Worm (Caenorhabditis elegans) whole organism, L2 larva: ENCODE measurements around the gene Y49A3A.4.

ENCODE experiments used
- C34F6.9 ChIP-seq: fragments of 150-350 bp; optimal IDR thresholded peaks from 2 replicates; lab custom pipeline; 2014; ENCODE audit warnings: missing biosample characterization, missing genetic modification characterization
- F13H6.1 ChIP-seq: sonication (generic microtip); optimal IDR thresholded peaks from 2 replicates; lab custom pipeline; 2016; ENCODE audit warnings: missing genetic modification characterization, missing compliant biosample characterization
- ZK546.5 ChIP-seq: sonication (generic microtip); optimal IDR thresholded peaks from 2 replicates; lab custom pipeline; 2017; ENCODE audit warnings: missing biosample characterization, missing genetic modification characterization
- alr-1 ChIP-seq: fragments of 150-350 bp; optimal IDR thresholded peaks from 2 replicates; lab custom pipeline; 2014; ENCODE audit warnings: missing biosample characterization, missing genetic modification characterization
- aly-2 ChIP-seq: fragments of 150-350 bp; optimal IDR thresholded peaks from 2 replicates; lab custom pipeline; 2014; ENCODE audit warnings: missing biosample characterization, missing genetic modification characterization
- blmp-1 ChIP-seq: sonication (generic microtip); optimal IDR thresholded peaks from 2 replicates; lab custom pipeline; 2017; ENCODE audit warnings: missing genetic modification characterization, mild to moderate bottlenecking, missing compliant biosample characterization, antibody characterized with exemption, moderate library complexity; ENCODE audit not compliant: insufficient read depth
- ceh-16 ChIP-seq: fragments of 150-350 bp; optimal IDR thresholded peaks from 2 replicates; lab custom pipeline; 2014; ENCODE audit warnings: missing biosample characterization, missing genetic modification characterization
- ceh-82 ChIP-seq: fragments of 150-350 bp; optimal IDR thresholded peaks from 2 replicates; lab custom pipeline; 2014; ENCODE audit warnings: missing biosample characterization, missing genetic modification characterization
- crh-2 ChIP-seq: sonication (generic microtip); optimal IDR thresholded peaks from 2 replicates; lab custom pipeline; 2017; ENCODE audit warnings: missing biosample characterization, missing genetic modification characterization
- dmd-4 ChIP-seq: sonication (generic microtip); optimal IDR thresholded peaks from 2 replicates; lab custom pipeline; 2017; ENCODE audit warnings: missing biosample characterization, missing genetic modification characterization
- elt-1 ChIP-seq: fragments of 150-350 bp; optimal IDR thresholded peaks from 2 replicates; lab custom pipeline; 2014; ENCODE audit warnings: missing biosample characterization, missing genetic modification characterization
- fos-1 ChIP-seq: fragments of 150-350 bp; optimal IDR thresholded peaks from 2 replicates; lab custom pipeline; 2014; ENCODE audit warnings: missing biosample characterization, missing genetic modification characterization
- gmeb-1 ChIP-seq: fragments of 150-350 bp; optimal IDR thresholded peaks from 2 replicates; lab custom pipeline; 2014; ENCODE audit warnings: missing biosample characterization, missing genetic modification characterization
- lin-11 ChIP-seq: fragments of 150-350 bp; sonication (generic microtip); optimal IDR thresholded peaks from 2 replicates; lab custom pipeline; 2014; ENCODE audit warnings: missing biosample characterization, missing genetic modification characterization, inconsistent platforms, mixed read lengths
- lin-39 ChIP-seq: fragments of 150-350 bp; optimal IDR thresholded peaks from 2 replicates; lab custom pipeline; 2014; ENCODE audit warnings: missing biosample characterization, missing genetic modification reagents, missing genetic modification characterization
- lsy-2 ChIP-seq, 2 experiments: fragments of 150-350 bp in 1 of 2; sonication (generic microtip) in 1 of 2; optimal IDR thresholded peaks; 2 replicates each; lab custom pipeline; 2014 to 2017; ENCODE audit warnings: missing biosample characterization in 2 of 2, missing genetic modification characterization in 2 of 2
- mab-5 ChIP-seq: fragments of 150-350 bp; optimal IDR thresholded peaks from 2 replicates; lab custom pipeline; 2014; ENCODE audit warnings: missing biosample characterization, missing genetic modification characterization
- mdl-1 ChIP-seq, 2 experiments: fragments of 150-350 bp in 1 of 2; sonication (generic microtip) in 1 of 2; optimal IDR thresholded peaks; 2 replicates each; lab custom pipeline; 2017; ENCODE audit warnings: missing biosample characterization in 2 of 2, missing genetic modification characterization in 2 of 2
- nhr-10 ChIP-seq: sonication (generic microtip); optimal IDR thresholded peaks from 2 replicates; lab custom pipeline; 2017; ENCODE audit warnings: missing biosample characterization, missing genetic modification characterization
- nhr-12 ChIP-seq: fragments of 150-350 bp; optimal IDR thresholded peaks from 2 replicates; lab custom pipeline; 2014; ENCODE audit warnings: missing biosample characterization, missing genetic modification characterization
- nhr-25 ChIP-seq: fragments of 150-350 bp; sonication (generic microtip); optimal IDR thresholded peaks from 3 replicates; lab custom pipeline; 2014; ENCODE audit warnings: missing biosample characterization, missing genetic modification characterization
- nhr-6 ChIP-seq: fragments of 150-350 bp; optimal IDR thresholded peaks from 2 replicates; lab custom pipeline; 2014; ENCODE audit warnings: missing biosample characterization, missing genetic modification characterization
- peb-1 ChIP-seq: fragments of 150-350 bp; optimal IDR thresholded peaks from 2 replicates; lab custom pipeline; 2014; ENCODE audit warnings: missing biosample characterization, missing genetic modification characterization
- sem-4 ChIP-seq: fragments of 150-350 bp; optimal IDR thresholded peaks from 2 replicates; lab custom pipeline; 2014; ENCODE audit warnings: missing biosample characterization, missing genetic modification reagents, missing genetic modification characterization
- skn-1 ChIP-seq: sonication (generic microtip); optimal IDR thresholded peaks from 2 replicates; lab custom pipeline; 2017; ENCODE audit warnings: missing biosample characterization, missing genetic modification characterization
- sma-9 ChIP-seq, 2 experiments: fragments of 150-350 bp in 1 of 2; sonication (generic microtip) in 1 of 2; optimal IDR thresholded peaks; 2 replicates each; lab custom pipeline; 2014 to 2016; ENCODE audit warnings: missing genetic modification characterization in 2 of 2, mild to moderate bottlenecking in 1 of 2, missing biosample characterization in 1 of 2, missing compliant biosample characterization in 1 of 2, missing genetic modification reagents in 1 of 2, moderate library complexity in 1 of 2
- unc-39 ChIP-seq: fragments of 150-350 bp; optimal IDR thresholded peaks from 2 replicates; lab custom pipeline; 2014; ENCODE audit warnings: missing biosample characterization, missing genetic modification characterization
- unc-55 ChIP-seq: fragments of 150-350 bp; sonication (generic microtip); optimal IDR thresholded peaks from 3 replicates; lab custom pipeline; 2014; ENCODE audit warnings: missing biosample characterization, missing genetic modification reagents, missing genetic modification characterization
- unc-62 ChIP-seq: fragments of 150-350 bp; optimal IDR thresholded peaks from 2 replicates; lab custom pipeline; 2014; ENCODE audit warnings: missing biosample characterization, missing genetic modification reagents, missing genetic modification characterization
- ztf-1 ChIP-seq: fragments of 200-800 bp; sonication (Bioruptor generic); conservative IDR thresholded peaks from 2 replicates; pipeline ENCODE4 v1.3.6; 2022; ENCODE audit warnings: missing genetic modification characterization, missing compliant biosample characterization
- ztf-11 ChIP-seq: sonication (generic microtip); optimal IDR thresholded peaks from 2 replicates; lab custom pipeline; 2017; ENCODE audit warnings: missing biosample characterization, missing genetic modification characterization

Y49A3A.4 gene

ce11 chrV:14391830-14392229 is 33.1 kb upstream of the Y49A3A.4 start, which contains the start of gene C15H11.10:
TSS of gene C15H11.10 (plus strand) at chrV:14392130.
- TF ChIP-seq ztf-11 (tag; lab: Kevin White, UChicago) (no peak), mdl-1 (tag; optimal IDR thresholded peaks at IDR 0.05; lab: Kevin White, UChicago) (no peak), blmp-1 (tag; lab: Kevin White, UChicago) (no peak), sem-4 (tag; lab: Kevin White, UChicago) (no peak), ZK546.5 (tag; lab: Kevin White, UChicago) (no peak), lin-11 (tag; lab: Kevin White, UChicago) (no peak), C34F6.9 (tag; lab: Kevin White, UChicago) (no peak), elt-1 (tag; lab: Kevin White, UChicago) (no peak), nhr-12 (tag; lab: Kevin White, UChicago) (no peak), gmeb-1 (no peak), skn-1 (tag; lab: Kevin White, UChicago) (no peak), peb-1 (no peak), sma-9 (GFP tag; optimal IDR thresholded peaks at IDR 0.05; lab: Kevin White, UChicago) (no peak), sma-9 (tag; optimal IDR thresholded peaks at IDR 0.05; lab: Kevin White, UChicago) (no peak), dmd-4 (no peak), fos-1 (tag; lab: Kevin White, UChicago) (no peak)
- TF ChIP-seq, all 48 proteins: peak for 0

ce11 chrV:14380242-14380641 is 21.6 kb upstream of the Y49A3A.4 start:
- TF ChIP-seq mab-5 (tag; lab: Kevin White, UChicago) (no peak), C34F6.9 (tag; lab: Kevin White, UChicago) (no peak), fos-1 (tag; lab: Kevin White, UChicago) (no peak), sma-9 (GFP tag; optimal IDR thresholded peaks at IDR 0.05; lab: Kevin White, UChicago) (no peak), sma-9 (tag; optimal IDR thresholded peaks at IDR 0.05; lab: Kevin White, UChicago) (no peak), mdl-1 (tag; optimal IDR thresholded peaks at IDR 0.05; lab: Kevin White, UChicago) (no peak), skn-1 (tag; lab: Kevin White, UChicago) (no peak), ZK546.5 (tag; lab: Kevin White, UChicago) (no peak), nhr-25 (no peak), nhr-10 (tag; lab: Kevin White, UChicago) (no peak), unc-62 (GFP tag; lab: Kevin White, UChicago) (no peak), ceh-16 (tag; lab: Kevin White, UChicago) (no peak), lsy-2 (tag; optimal IDR thresholded peaks at IDR 0.05; lab: Kevin White, UChicago) (no peak)

ce11 chrV:14378986-14379385 is 20.3 kb upstream of the Y49A3A.4 start, which contains the start of gene npr-43:
TSS of gene npr-43 (minus strand) at chrV:14379086.
- TF ChIP-seq unc-55 (GFP tag; lab: Kevin White, UChicago), result no peak
- TF ChIP-seq aly-2, result no peak
- no peak for TF ChIP-seq nhr-6 (tag; lab: Kevin White, UChicago)
- no peak for TF ChIP-seq ceh-82 (tag; lab: Kevin White, UChicago)
- no peak for TF ChIP-seq alr-1 (tag; lab: Kevin White, UChicago)
- no peak for TF ChIP-seq skn-1 (tag; lab: Kevin White, UChicago)

- no peak for TF ChIP-seq ztf-11 (tag; lab: Kevin White, UChicago)
Measured at ce11 chrV:14378052-14378451, 19.4 kb upstream of the Y49A3A.4 start.

- TF ChIP-seq unc-39 (tag; lab: Kevin White, UChicago), result no peak
- no peak for TF ChIP-seq lin-39 (tag; lab: Kevin White, UChicago)
- no peak for TF ChIP-seq F13H6.1 (tag; lab: Kevin White, UChicago)
- no peak for TF ChIP-seq sma-9 (GFP tag; optimal IDR thresholded peaks at IDR 0.05; lab: Kevin White, UChicago)
- TF ChIP-seq sma-9 (tag; optimal IDR thresholded peaks at IDR 0.05; lab: Kevin White, UChicago), result no peak
- no peak for TF ChIP-seq ztf-1
- TF ChIP-seq elt-1 (tag; lab: Kevin White, UChicago), result no peak
- no peak for TF ChIP-seq crh-2 (tag; lab: Kevin White, UChicago)
- TF ChIP-seq ceh-82 (tag; lab: Kevin White, UChicago), result no peak
- TF ChIP-seq nhr-10 (tag; lab: Kevin White, UChicago), result no peak
- TF ChIP-seq, all 48 proteins: peak for 0
Measured at ce11 chrV:14372774-14373173, 14.1 kb upstream of the Y49A3A.4 start, which contains the start of gene unc-39. TSS of gene unc-39 (plus strand) at chrV:14373074.
